Fruit fly (Drosophila melanogaster) whole organism, embryonic: ENCODE results near the gene Capr.

Source experiments
- Aef1 ChIP-seq: fragments of 200-800 bp; sonication (Bioruptor generic); IDR thresholded peaks from 3 replicates; pipeline ENCODE4 v1.3.6; 2022; ENCODE audit warnings: missing biosample characterization, missing genetic modification characterization
- CG10209 ChIP-seq: fragments of 200-800 bp; sonication (Bioruptor generic); optimal IDR thresholded peaks from 3 replicates; lab custom pipeline; 2017; ENCODE audit warnings: missing biosample characterization, mild to moderate bottlenecking, missing genetic modification characterization, missing genetic modification reagents
- CG11723 ChIP-seq: fragments of 200-800 bp; sonication (Bioruptor generic); optimal IDR thresholded peaks from 2 replicates; lab custom pipeline; 2017; ENCODE audit warnings: missing biosample characterization, mild to moderate bottlenecking, missing genetic modification characterization
- CG12104 ChIP-seq: fragments of 200-800 bp; sonication (Bioruptor generic); optimal IDR thresholded peaks from 3 replicates; lab custom pipeline; 2016; ENCODE audit warnings: missing biosample characterization, missing genetic modification characterization
- CG13424 ChIP-seq: fragments of 200-800 bp; sonication (Bioruptor generic); optimal IDR thresholded peaks from 2 replicates; lab custom pipeline; 2019; ENCODE audit warnings: missing biosample characterization, mild to moderate bottlenecking, missing genetic modification characterization, moderate library complexity
- CG15696 ChIP-seq: fragments of 200-800 bp; sonication (Bioruptor generic); optimal IDR thresholded peaks from 2 replicates; lab custom pipeline; 2019; ENCODE audit warnings: missing biosample characterization, mild to moderate bottlenecking, missing genetic modification characterization, moderate library complexity
- CG17568 ChIP-seq: fragments of 200-800 bp; sonication (Bioruptor generic); optimal IDR thresholded peaks from 2 replicates; lab custom pipeline; 2018; ENCODE audit warnings: missing biosample characterization, mild to moderate bottlenecking, missing genetic modification characterization, moderate library complexity
- CG2199 ChIP-seq: fragments of 200-800 bp; sonication (Bioruptor generic); IDR thresholded peaks from 3 replicates; pipeline ENCODE4 v1.3.6; 2022; ENCODE audit warnings: missing biosample characterization, missing genetic modification characterization
- CG31224 ChIP-seq: fragments of 200-800 bp; sonication (Bioruptor generic); IDR thresholded peaks from 2 replicates; pipeline ENCODE4 v1.3.6; 2022; ENCODE audit warnings: missing biosample characterization, missing genetic modification characterization
- CG31441 ChIP-seq: fragments of 200-800 bp; sonication (Bioruptor generic); IDR thresholded peaks from 2 replicates; pipeline ENCODE4 v1.3.6; 2022; ENCODE audit warnings: missing biosample characterization, missing genetic modification characterization
- CG4328 ChIP-seq: fragments of 200-800 bp; sonication (Bioruptor generic); optimal IDR thresholded peaks from 3 replicates; lab custom pipeline; 2017; ENCODE audit warnings: missing biosample characterization, missing genetic modification reagents, missing genetic modification characterization
- CG6654 ChIP-seq: fragments of 200-800 bp; sonication (Bioruptor generic); optimal IDR thresholded peaks from 2 replicates; lab custom pipeline; 2017; ENCODE audit warnings: missing biosample characterization, mild to moderate bottlenecking, missing genetic modification characterization
- CG6689 ChIP-seq: fragments of 200-800 bp; sonication (Bioruptor generic); IDR thresholded peaks from 2 replicates; pipeline ENCODE4 v1.3.6; 2022; ENCODE audit warnings: missing biosample characterization, missing genetic modification characterization
- CG6791 ChIP-seq: fragments of 200-800 bp; sonication (Bioruptor generic); IDR thresholded peaks from 3 replicates; pipeline ENCODE4 v1.3.6; 2022; ENCODE audit warnings: missing biosample characterization, missing genetic modification characterization; ENCODE audit not compliant: partially characterized antibody
- CG7786 ChIP-seq: fragments of 200-800 bp; sonication (Bioruptor generic); optimal IDR thresholded peaks from 2 replicates; lab custom pipeline; 2016; ENCODE audit warnings: missing biosample characterization, missing genetic modification characterization
- CG8765 ChIP-seq: fragments of 200-800 bp; sonication (Bioruptor generic); IDR thresholded peaks from 2 replicates; pipeline ENCODE4 v1.3.6; 2022; ENCODE audit warnings: missing biosample characterization, missing genetic modification characterization
- CG9817 ChIP-seq: fragments of 200-800 bp; sonication (Bioruptor generic); optimal IDR thresholded peaks from 2 replicates; lab custom pipeline; 2018; ENCODE audit warnings: missing biosample characterization, mild to moderate bottlenecking, missing genetic modification characterization, moderate library complexity
- Chrac-16 ChIP-seq: fragments of 200-800 bp; sonication (Bioruptor generic); optimal IDR thresholded peaks from 3 replicates; lab custom pipeline; 2016; ENCODE audit warnings: missing biosample characterization, missing genetic modification characterization
- E2f1 ChIP-seq: fragments of 200-800 bp; sonication (Bioruptor generic); IDR thresholded peaks from 2 replicates; pipeline ENCODE4 v1.3.6; 2022; ENCODE audit warnings: missing biosample characterization, missing genetic modification characterization
- ERR ChIP-seq: fragments of 200-800 bp; sonication (Bioruptor generic); optimal IDR thresholded peaks from 2 replicates; lab custom pipeline; 2016; ENCODE audit warnings: missing biosample characterization, missing genetic modification characterization
- Ets65A ChIP-seq: fragments of 200-800 bp; sonication (Bioruptor generic); peaks from one replicate; lab custom pipeline; 2016; ENCODE audit warnings: missing biosample characterization, missing genetic modification characterization
- Kr ChIP-seq: fragments of 200-800 bp; sonication (Bioruptor generic); optimal IDR thresholded peaks from 2 replicates; lab custom pipeline; 2017; ENCODE audit warnings: missing biosample characterization, mild to moderate bottlenecking, missing genetic modification characterization
- Neu2 ChIP-seq: fragments of 200-800 bp; sonication (Bioruptor generic); optimal IDR thresholded peaks from 3 replicates; lab custom pipeline; 2016; ENCODE audit warnings: missing biosample characterization, missing genetic modification characterization, borderline replicate concordance
- TFAM ChIP-seq: fragments of 200-800 bp; sonication (Bioruptor generic); optimal IDR thresholded peaks from 2 replicates; lab custom pipeline; 2017; ENCODE audit warnings: missing biosample characterization, missing genetic modification characterization, inconsistent platforms
- Taf1 ChIP-seq: fragments of 200-800 bp; sonication (Bioruptor generic); IDR thresholded peaks from 2 replicates; pipeline ENCODE4 v1.3.6; 2022; ENCODE audit warnings: missing biosample characterization, missing genetic modification characterization
- Trl ChIP-seq, 3 experiments: fragments of >200 bp in 2 of 3; fragments of 200-800 bp in 1 of 3; sonication (Bioruptor generic) in 1 of 3; optimal IDR thresholded peaks; 2 replicates in 1 of 3; 3 replicates in 2 of 3; lab custom pipeline; 2016 to 2017; ENCODE audit warnings: missing biosample characterization in 1 of 3, missing genetic modification characterization in 1 of 3
- Vsx1 ChIP-seq: fragments of 200-800 bp; sonication (Bioruptor generic); optimal IDR thresholded peaks from 2 replicates; lab custom pipeline; 2017; ENCODE audit warnings: missing biosample characterization, mild to moderate bottlenecking, missing genetic modification characterization, missing genetic modification reagents
- ab ChIP-seq: fragments of 200-800 bp; sonication (Bioruptor generic); optimal IDR thresholded peaks from 2 replicates; lab custom pipeline; 2016; ENCODE audit warnings: missing biosample characterization, missing genetic modification characterization
- ash1 ChIP-seq: fragments of 200-800 bp; sonication (Bioruptor generic); optimal IDR thresholded peaks from 2 replicates; lab custom pipeline; 2018; ENCODE audit warnings: missing biosample characterization, mild to moderate bottlenecking, missing genetic modification characterization
- bowl ChIP-seq: fragments of 200-800 bp; sonication (Bioruptor generic); IDR thresholded peaks from 2 replicates; pipeline ENCODE4 v1.3.6; 2022; ENCODE audit warnings: missing biosample characterization, missing genetic modification characterization
- cato ChIP-seq: fragments of 200-800 bp; sonication (Bioruptor generic); optimal IDR thresholded peaks from 2 replicates; lab custom pipeline; 2016; ENCODE audit warnings: missing biosample characterization, missing genetic modification characterization, borderline replicate concordance
- dimm ChIP-seq: fragments of 200-800 bp; sonication (Bioruptor generic); IDR thresholded peaks from 2 replicates; pipeline ENCODE4 v1.3.6; 2022; ENCODE audit warnings: missing biosample characterization, missing genetic modification characterization
- emc ChIP-seq: fragments of 200-800 bp; sonication (Bioruptor generic); optimal IDR thresholded peaks from 2 replicates; lab custom pipeline; 2016; ENCODE audit warnings: missing biosample characterization, missing genetic modification characterization
- eve ChIP-seq, 2 experiments: fragments of >200 bp; optimal IDR thresholded peaks; 2 replicates each; lab custom pipeline; 2017; ENCODE audit warnings: missing biosample characterization in 2 of 2, missing genetic modification characterization in 2 of 2
- eyg ChIP-seq: fragments of 200-800 bp; sonication (Bioruptor generic); optimal IDR thresholded peaks from 3 replicates; lab custom pipeline; 2016; ENCODE audit warnings: missing biosample characterization, missing genetic modification characterization
- hbn ChIP-seq: fragments of 200-800 bp; sonication (Bioruptor generic); IDR thresholded peaks from 2 replicates; pipeline ENCODE4 v1.3.6; 2022; ENCODE audit warnings: missing biosample characterization, missing genetic modification characterization; ENCODE audit not compliant: partially characterized antibody
- hkb ChIP-seq, 2 experiments: fragments of 200-800 bp in 1 of 2; fragments of >200 bp in 1 of 2; sonication (Bioruptor generic) in 1 of 2; IDR thresholded peaks in 1 of 2; optimal IDR thresholded peaks in 1 of 2; 2 replicates each; pipeline versions ENCODE4 v1.3.6 to Lab custom; 2017 to 2022; ENCODE audit warnings: missing biosample characterization in 1 of 2, missing genetic modification characterization in 1 of 2
- insv ChIP-seq, 2 experiments: fragments of 200-800 bp; sonication (Bioruptor generic); optimal IDR thresholded peaks; 3 replicates each; lab custom pipeline; 2016 to 2018; ENCODE audit warnings: missing biosample characterization in 2 of 2, missing genetic modification characterization in 2 of 2
- jigr1 ChIP-seq: fragments of 200-800 bp; sonication (Bioruptor generic); IDR thresholded peaks from 3 replicates; pipeline ENCODE4 v1.3.6; 2022; ENCODE audit warnings: missing biosample characterization, missing genetic modification characterization
- kah ChIP-seq: fragments of 200-800 bp; sonication (Bioruptor generic); optimal IDR thresholded peaks from 2 replicates; lab custom pipeline; 2018; ENCODE audit warnings: missing biosample characterization, mild to moderate bottlenecking, missing genetic modification characterization
- lola ChIP-seq, 3 experiments: fragments of >200 bp in 2 of 3; fragments of 200-800 bp in 1 of 3; sonication (Bioruptor generic) in 1 of 3; optimal IDR thresholded peaks; 2 replicates each; lab custom pipeline; 2017 to 2019; ENCODE audit warnings: missing biosample characterization in 3 of 3, missing genetic modification characterization in 3 of 3, mild to moderate bottlenecking in 1 of 3, moderate library complexity in 1 of 3
- odd ChIP-seq: fragments of 200-800 bp; sonication (Bioruptor generic); optimal IDR thresholded peaks from 2 replicates; lab custom pipeline; 2017; ENCODE audit warnings: missing biosample characterization, mild to moderate bottlenecking, missing genetic modification characterization
- pan ChIP-seq, 4 experiments: fragments of >200 bp in 3 of 4; fragments of 200-800 bp in 1 of 4; sonication (Bioruptor generic) in 1 of 4; optimal IDR thresholded peaks in 3 of 4; IDR thresholded peaks in 1 of 4; 2 replicates each; pipeline versions ENCODE4 v1.3.6 to Lab custom; 2017 to 2022; ENCODE audit warnings: missing biosample characterization in 2 of 4, missing genetic modification characterization in 2 of 4, mixed read lengths in 1 of 4
- phol ChIP-seq: fragments of 200-800 bp; sonication (Bioruptor generic); optimal IDR thresholded peaks from 3 replicates; lab custom pipeline; 2018; ENCODE audit warnings: missing biosample characterization, mild to moderate bottlenecking, missing genetic modification characterization, moderate library complexity
- rib ChIP-seq: fragments of 200-800 bp; sonication (Bioruptor generic); IDR thresholded peaks from 2 replicates; pipeline ENCODE4 v1.3.6; 2022; ENCODE audit warnings: missing biosample characterization, missing genetic modification characterization
- shn ChIP-seq: fragments of 200-800 bp; sonication (Bioruptor generic); optimal IDR thresholded peaks from 3 replicates; lab custom pipeline; 2016; ENCODE audit warnings: missing biosample characterization, missing genetic modification characterization
- tgo ChIP-seq: fragments of 200-800 bp; sonication (Bioruptor generic); IDR thresholded peaks from 3 replicates; pipeline ENCODE4 v1.3.6; 2022; ENCODE audit warnings: missing biosample characterization, missing genetic modification characterization
- tll ChIP-seq, 2 experiments: fragments of 200-800 bp in 1 of 2; fragments of >200 bp in 1 of 2; sonication (Bioruptor generic) in 1 of 2; optimal IDR thresholded peaks; 2 replicates each; lab custom pipeline; 2017 to 2019; ENCODE audit warnings: missing biosample characterization in 2 of 2, missing genetic modification characterization in 2 of 2, mild to moderate bottlenecking in 1 of 2, moderate library complexity in 1 of 2
- unc-4 ChIP-seq: fragments of 200-800 bp; sonication (Bioruptor generic); IDR thresholded peaks from 2 replicates; pipeline ENCODE4 v1.3.6; 2022; ENCODE audit warnings: missing biosample characterization, missing genetic modification characterization; ENCODE audit not compliant: partially characterized antibody

Capr gene

DNA sequence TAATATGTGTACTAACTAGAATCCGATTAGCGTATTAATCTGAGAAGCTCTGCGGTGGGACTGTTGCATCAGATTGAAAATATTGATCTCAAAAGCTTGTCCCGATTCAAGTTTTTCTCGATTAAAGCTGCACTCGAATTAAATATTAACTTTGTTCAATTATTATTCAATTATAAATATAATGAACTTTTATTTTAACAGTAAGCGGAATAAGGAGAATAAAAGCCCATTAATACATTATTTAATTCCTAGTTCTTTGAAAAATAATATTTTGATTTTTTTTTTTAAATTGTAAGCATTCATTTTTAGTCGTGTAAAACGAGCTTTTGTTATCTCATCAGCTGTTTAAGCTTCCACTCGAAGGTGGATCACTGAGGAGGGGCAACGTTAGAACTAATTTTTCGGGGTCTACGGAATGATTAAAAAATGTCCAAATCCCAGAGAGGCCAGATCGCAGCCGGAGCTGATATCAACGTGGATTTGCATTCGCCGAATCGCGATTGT lies 2.3 kb upstream of the Capr start, which contains the start of the genes GNBP2 and GNBP1 (continued):
- TF ChIP-seq tll (GFP tag; optimal IDR thresholded peaks at IDR 0.05; lab: Kevin White, UChicago) (no peak), eve (GFP tag; optimal IDR thresholded peaks at IDR 0.05; lab: Kevin White, UChicago) (no peak), CG7786 (GFP tag; lab: Kevin White, UChicago) (no peak), CG8765 (GFP tag; lab: Robert Waterston, UW) (no peak), CG2199 (GFP tag; lab: Robert Waterston, UW) (0 out of 3 replicates have a peak, but pooled peaks have one; percentile 21), CG6689 (GFP tag; lab: Robert Waterston, UW) (peak; percentile 67), Trl (optimal IDR thresholded peaks at IDR 0.05; lab: Kevin White, UChicago) (no peak), Trl (GFP tag; optimal IDR thresholded peaks at IDR 0.05; lab: Kevin White, UChicago) (no peak), E2f1 (GFP tag; lab: Robert Waterston, UW) (peak; percentile 76), Taf1 (0 out of 2 replicates have a peak, but pooled peaks have one; percentile 22), CG13424 (tag; lab: Kevin White, UChicago) (peak; percentile 59), shn (GFP tag; lab: Kevin White, UChicago) (no peak), CG17568 (GFP tag; lab: Kevin White, UChicago) (no peak), lola (GFP tag; optimal IDR thresholded peaks at IDR 0.05; lab: Kevin White, UChicago) (peak in 1 of 3 experiments; percentile 20), hkb (optimal IDR thresholded peaks at IDR 0.05; lab: Kevin White, UChicago) (no peak), hkb (GFP tag; IDR thresholded peaks at IDR 0.05; lab: Robert Waterston, UW) (peak; percentile 74), Neu2 (GFP tag; lab: Kevin White, UChicago) (no peak), CG12104 (GFP tag; lab: Kevin White, UChicago) (no peak), CG6654 (GFP tag; lab: Kevin White, UChicago) (no peak), Aef1 (peak; percentile 50), emc (GFP tag; lab: Kevin White, UChicago) (no peak), CG11723 (GFP tag; lab: Kevin White, UChicago) (no peak), odd (GFP tag; lab: Kevin White, UChicago) (no peak), CG9817 (no peak), cato (GFP tag; lab: Kevin White, UChicago) (no peak), kah (GFP tag; lab: Kevin White, UChicago) (no peak), bowl (GFP tag; lab: Robert Waterston, UW) (no peak), TFAM (GFP tag; lab: Kevin White, UChicago) (no peak), hbn (GFP tag; lab: Robert Waterston, UW) (no peak), jigr1 (GFP tag; lab: Robert Waterston, UW) (no peak), eyg (no peak), phol (peak; percentile 65), unc-4 (GFP tag; lab: Robert Waterston, UW) (no peak), ERR (GFP tag; lab: Kevin White, UChicago) (no peak), CG10209 (GFP tag; lab: Kevin White, UChicago) (peak; percentile 4), Ets65A (GFP tag; lab: Kevin White, UChicago) (peak; percentile 59), dimm (GFP tag; lab: Robert Waterston, UW) (no peak; the same call in 1 of the 2 replicates), tgo (GFP tag; lab: Robert Waterston, UW) (peak; percentile 77), CG15696 (tag; lab: Kevin White, UChicago) (no peak), rib (GFP tag; lab: Robert Waterston, UW) (no peak), CG4328 (no peak), pan (optimal IDR thresholded peaks at IDR 0.05; lab: Kevin White, UChicago) (no peak), pan (GFP tag; optimal IDR thresholded peaks at IDR 0.05 in 1 of 2, IDR thresholded peaks at IDR 0.05 in 1 of 2) (peak in 1 of 2 experiments; percentile 86), ash1 (GFP tag; lab: Kevin White, UChicago) (no peak), ab (GFP tag; lab: Kevin White, UChicago) (no peak), Kr (no peak), Vsx1 (GFP tag; lab: Kevin White, UChicago) (no peak), CG31441 (GFP tag; lab: Robert Waterston, UW) (peak; percentile 76), insv (GFP tag; optimal IDR thresholded peaks at IDR 0.05; lab: Kevin White, UChicago) (no peak), Chrac-16 (GFP tag; lab: Kevin White, UChicago) (no peak), CG6791 (GFP tag; lab: Robert Waterston, UW) (no peak), CG31224 (no peak)
